Worm (Caenorhabditis elegans) whole organism, late embryonic: ENCODE measurements around the gene ttc-17.

Experiments used
- pqm-1 ChIP-seq: sonication (generic microtip); optimal IDR thresholded peaks from 2 replicates; lab custom pipeline; 2016; ENCODE audit warnings: missing genetic modification characterization, missing compliant biosample characterization
- tbx-2 ChIP-seq: sonication (generic microtip); optimal IDR thresholded peaks from 2 replicates; lab custom pipeline; 2016; ENCODE audit warnings: missing genetic modification characterization, missing compliant biosample characterization

DNA sequence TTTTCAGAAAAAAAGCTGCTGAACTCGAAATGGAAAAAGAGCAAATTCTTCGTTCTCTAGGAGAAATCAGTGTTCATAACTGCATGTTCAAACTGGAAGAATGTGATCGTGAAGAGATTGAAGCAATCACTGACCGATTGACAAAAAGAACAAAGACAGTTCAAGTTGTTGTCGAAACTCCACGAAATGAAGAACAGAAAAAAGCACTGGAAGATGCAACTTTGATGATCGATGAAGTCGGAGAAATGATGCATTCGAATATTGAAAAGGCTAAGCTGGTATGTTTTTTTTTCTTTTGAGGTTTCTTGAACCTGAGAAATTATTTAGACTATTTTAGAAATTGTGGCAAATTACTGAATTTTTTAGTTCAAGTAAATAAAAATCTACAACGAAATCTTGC is 18.4 kb upstream of the ttc-17 start:
- TF ChIP-seq pqm-1 (tag; lab: Kevin White, UChicago), result no peak
- TF ChIP-seq tbx-2 (tag; lab: Kevin White, UChicago), result no peak
